Fruit fly (Drosophila melanogaster) whole organism, pupa: ENCODE data around the gene CG34429.

Experiments
- CG10348 ChIP-seq: fragments of 200-800 bp; sonication (Bioruptor generic); IDR thresholded peaks from 2 replicates; pipeline ENCODE4 v1.3.6; 2022; ENCODE audit warnings: missing biosample characterization, missing genetic modification characterization
- CG12605 ChIP-seq: fragments of 200-800 bp; sonication (Bioruptor generic); IDR thresholded peaks from 2 replicates; pipeline ENCODE4 v1.3.6; 2022; ENCODE audit warnings: missing biosample characterization, missing genetic modification characterization
- CG13204 ChIP-seq: fragments of 200-800 bp; sonication (Bioruptor generic); optimal IDR thresholded peaks from 2 replicates; lab custom pipeline; 2018; ENCODE audit warnings: missing biosample characterization, mild to moderate bottlenecking, missing genetic modification characterization, moderate library complexity
- CG14655 ChIP-seq: fragments of 200-800 bp; sonication (Bioruptor generic); optimal IDR thresholded peaks from 3 replicates; lab custom pipeline; 2017; ENCODE audit warnings: mild to moderate bottlenecking, missing biosample characterization, missing genetic modification reagents, missing genetic modification characterization
- CG15710 ChIP-seq: fragments of 200-800 bp; sonication (Bioruptor generic); optimal IDR thresholded peaks from 2 replicates; lab custom pipeline; 2018; ENCODE audit warnings: missing biosample characterization, mild to moderate bottlenecking, missing genetic modification characterization, moderate library complexity
- CG17806 ChIP-seq: fragments of 200-800 bp; sonication (Bioruptor generic); optimal IDR thresholded peaks from 2 replicates; lab custom pipeline; 2018; ENCODE audit warnings: missing biosample characterization, mild to moderate bottlenecking, missing genetic modification characterization, moderate library complexity
- CG32121 ChIP-seq: fragments of 200-800 bp; sonication (Bioruptor generic); IDR thresholded peaks from 2 replicates; pipeline ENCODE4 v1.3.6; 2022; ENCODE audit warnings: missing biosample characterization, missing genetic modification characterization
- CG34367 ChIP-seq: fragments of 200-800 bp; sonication (Bioruptor generic); optimal IDR thresholded peaks from 2 replicates; lab custom pipeline; 2018; ENCODE audit warnings: missing biosample characterization, mild to moderate bottlenecking, missing genetic modification characterization
- CG4496 ChIP-seq: fragments of 200-800 bp; sonication (Bioruptor generic); IDR thresholded peaks from 3 replicates; pipeline ENCODE4 v1.3.6; 2022; ENCODE audit warnings: missing biosample characterization, missing genetic modification characterization
- CG8159 ChIP-seq: fragments of 200-800 bp; sonication (Bioruptor generic); optimal IDR thresholded peaks from 3 replicates; lab custom pipeline; 2018; ENCODE audit warnings: missing biosample characterization, mild to moderate bottlenecking, missing genetic modification characterization, moderate library complexity
- CG8301 ChIP-seq: fragments of 200-800 bp; sonication (Bioruptor generic); optimal IDR thresholded peaks from 2 replicates; lab custom pipeline; 2018; ENCODE audit warnings: missing biosample characterization, mild to moderate bottlenecking, missing genetic modification characterization
- CG9948 ChIP-seq: fragments of 200-800 bp; sonication (Bioruptor generic); optimal IDR thresholded peaks from 2 replicates; lab custom pipeline; 2018; ENCODE audit warnings: missing biosample characterization, mild to moderate bottlenecking, missing genetic modification characterization, moderate library complexity
- D1 ChIP-seq: fragments of 200-800 bp; sonication (Bioruptor generic); optimal IDR thresholded peaks from 2 replicates; lab custom pipeline; 2018; ENCODE audit warnings: missing biosample characterization, mild to moderate bottlenecking, missing genetic modification characterization, moderate library complexity
- EcR ChIP-seq: fragments of 200-800 bp; sonication (Bioruptor generic); optimal IDR thresholded peaks from 3 replicates; lab custom pipeline; 2019; ENCODE audit warnings: missing biosample characterization, missing genetic modification characterization, mild to moderate bottlenecking, moderate library complexity, missing genetic modification reagents
- Ets98B ChIP-seq: fragments of 200-800 bp; sonication (Bioruptor generic); IDR thresholded peaks from 2 replicates; pipeline ENCODE4 v1.3.6; 2022; ENCODE audit warnings: missing biosample characterization, missing genetic modification characterization
- Pif1A ChIP-seq: fragments of 200-800 bp; sonication (Bioruptor generic); optimal IDR thresholded peaks from 3 replicates; lab custom pipeline; 2016; ENCODE audit warnings: missing biosample characterization, missing genetic modification characterization
- Pif1B ChIP-seq: fragments of 200-800 bp; sonication (Bioruptor generic); optimal IDR thresholded peaks from 3 replicates; lab custom pipeline; 2016; ENCODE audit warnings: missing biosample characterization, missing genetic modification characterization
- Snoo ChIP-seq: fragments of 200-800 bp; sonication (Bioruptor generic); optimal IDR thresholded peaks from 3 replicates; lab custom pipeline; 2017; ENCODE audit warnings: missing biosample characterization, mild to moderate bottlenecking, missing genetic modification characterization, inconsistent platforms
- fd96Ca ChIP-seq: fragments of 200-800 bp; sonication (Bioruptor generic); IDR thresholded peaks from 3 replicates; pipeline ENCODE4 v1.3.6; 2022; ENCODE audit warnings: missing biosample characterization, missing genetic modification characterization
- gl ChIP-seq: fragments of 200-800 bp; sonication (Bioruptor generic); optimal IDR thresholded peaks from 2 replicates; lab custom pipeline; 2018; ENCODE audit warnings: missing biosample characterization, mild to moderate bottlenecking, missing genetic modification characterization
- rn ChIP-seq: fragments of 200-800 bp; sonication (Bioruptor generic); IDR thresholded peaks from 2 replicates; pipeline ENCODE4 v1.3.6; 2022; ENCODE audit warnings: missing biosample characterization, missing genetic modification characterization

The CG34429 gene

dm6 chr3L:13019249-13019956 lies 43.4 kb upstream of the CG34429 start:
- TF ChIP-seq CG10348 (GFP tag; lab: Robert Waterston, UW) = no peak
- TF ChIP-seq CG15710 = no peak
- no peak for TF ChIP-seq gl (tag; lab: Kevin White, UChicago)
- TF ChIP-seq rn = no peak
- no peak for TF ChIP-seq CG32121 (GFP tag; lab: Robert Waterston, UW)
- no peak for TF ChIP-seq CG8159 (tag; lab: Kevin White, UChicago)
- no peak for TF ChIP-seq EcR (GFP tag; lab: Kevin White, UChicago)
- TF ChIP-seq CG14655 = no peak
- no peak for TF ChIP-seq CG13204 (GFP tag; lab: Kevin White, UChicago)
- TF ChIP-seq, all 21 proteins: peak for 0

dm6 chr3L:13021727-13022126 lies 41.1 kb upstream of the CG34429 start:
- TF ChIP-seq CG14655 (no peak), CG10348 (GFP tag; lab: Robert Waterston, UW) (no peak), CG4496 (GFP tag; lab: Robert Waterston, UW) (peak; percentile 56; the same call in 1 of the 3 replicates), Pif1A (GFP tag; lab: Kevin White, UChicago) (peak; percentile 7), Pif1B (no peak), gl (tag; lab: Kevin White, UChicago) (no peak), CG17806 (tag; lab: Kevin White, UChicago) (peak; percentile 11), rn (no peak), fd96Ca (GFP tag; lab: Robert Waterston, UW) (no peak), Snoo (peak; percentile 58), EcR (GFP tag; lab: Kevin White, UChicago) (peak; percentile 13), CG8159 (tag; lab: Kevin White, UChicago) (no peak)

dm6 chr3L:13022160-13022853 lies 40.5 kb upstream of the CG34429 start, which contains the start of gene Adk2:
Gene Adk2 (minus strand): TSS chr3L:13022688.
- TF ChIP-seq CG9948 (tag; lab: Kevin White, UChicago) (no peak), Pif1B (no peak), CG4496 (GFP tag; lab: Robert Waterston, UW) (0 out of 3 replicates have a peak, but pooled peaks have one; percentile 43), EcR (GFP tag; lab: Kevin White, UChicago) (no peak), CG13204 (GFP tag; lab: Kevin White, UChicago) (no peak), Snoo (peak; percentile 1), Pif1A (GFP tag; lab: Kevin White, UChicago) (no peak), CG15710 (no peak), CG8301 (tag; lab: Kevin White, UChicago) (no peak), Ets98B (GFP tag; lab: Robert Waterston, UW) (peak; percentile 43), CG8159 (tag; lab: Kevin White, UChicago) (no peak), CG17806 (tag; lab: Kevin White, UChicago) (no peak), CG12605 (GFP tag; lab: Robert Waterston, UW) (peak; percentile 37; the same call in 1 of the 2 replicates), rn (no peak), CG34367 (no peak), CG32121 (GFP tag; lab: Robert Waterston, UW) (peak; percentile 65; the same call in 1 of the 2 replicates), CG10348 (GFP tag; lab: Robert Waterston, UW) (no peak), gl (tag; lab: Kevin White, UChicago) (no peak), D1 (tag; lab: Kevin White, UChicago) (no peak), fd96Ca (GFP tag; lab: Robert Waterston, UW) (peak; percentile 55; the same call in 2 of the 3 replicates), CG14655 (no peak)

dm6 chr3L:13022854-13023560 lies 39.8 kb upstream of the CG34429 start, which contains the start of gene RpS12:
Gene RpS12 (plus strand): TSS chr3L:13023352.
- TF ChIP-seq rn = peak; percentile 25; the same call in 1 of the 2 replicates
- peak; percentile 41 for TF ChIP-seq Pif1A (GFP tag; lab: Kevin White, UChicago)
- TF ChIP-seq Ets98B (GFP tag; lab: Robert Waterston, UW) = peak; percentile 16; the same call in 1 of the 2 replicates
- peak; percentile 27 for TF ChIP-seq Pif1B
- TF ChIP-seq CG10348 (GFP tag; lab: Robert Waterston, UW) = no peak
- TF ChIP-seq CG8301 (tag; lab: Kevin White, UChicago) = no peak
- TF ChIP-seq CG17806 (tag; lab: Kevin White, UChicago) = peak; percentile 35
- TF ChIP-seq Snoo = peak; percentile 79
- TF ChIP-seq CG13204 (GFP tag; lab: Kevin White, UChicago) = peak; percentile 18
- peak; percentile 41 for TF ChIP-seq gl (tag; lab: Kevin White, UChicago)
- TF ChIP-seq fd96Ca (GFP tag; lab: Robert Waterston, UW) = no peak; the same call in 2 of the 3 replicates
- TF ChIP-seq CG15710 = peak; percentile 37
- TF ChIP-seq CG4496 (GFP tag; lab: Robert Waterston, UW) = peak; percentile 82
- TF ChIP-seq CG14655 = peak; percentile 45
- peak; percentile 15 for TF ChIP-seq CG32121 (GFP tag; lab: Robert Waterston, UW)
- TF ChIP-seq CG8159 (tag; lab: Kevin White, UChicago) = peak; percentile 22
- TF ChIP-seq D1 (tag; lab: Kevin White, UChicago) = no peak
- TF ChIP-seq CG12605 (GFP tag; lab: Robert Waterston, UW) = peak; percentile 73
- TF ChIP-seq CG9948 (tag; lab: Kevin White, UChicago) = peak; percentile 27
- no peak for TF ChIP-seq EcR (GFP tag; lab: Kevin White, UChicago)
- peak; percentile 60 for TF ChIP-seq CG34367
